Worm (Caenorhabditis elegans) whole organism, midembryonic: ENCODE results near the gene sumv-1.

ENCODE experiments used
- T22C8.4 ChIP-seq: fragments of 200-800 bp; sonication (Bioruptor generic); IDR thresholded peaks from 2 replicates; pipeline ENCODE4 v1.3.6; 2022; ENCODE audit warnings: missing genetic modification characterization, missing compliant biosample characterization
- cog-1 ChIP-seq: sonication (generic microtip); optimal IDR thresholded peaks from 2 replicates; lab custom pipeline; 2016; ENCODE audit warnings: missing genetic modification characterization, missing compliant biosample characterization
- tab-1 ChIP-seq: fragments of 200-800 bp; sonication (Bioruptor generic); IDR thresholded peaks from 2 replicates; pipeline ENCODE4 v1.3.6; 2022; ENCODE audit warnings: missing genetic modification characterization, missing compliant biosample characterization
- ztf-23 ChIP-seq: fragments of 200-800 bp; sonication (Bioruptor generic); IDR thresholded peaks from 2 replicates; pipeline ENCODE4 v1.3.6; 2022; ENCODE audit warnings: missing genetic modification reagents, missing genetic modification characterization, missing compliant biosample characterization

ce11 chrIII:5214162-5214561, 39.8 kb downstream of the sumv-1 start:
- TF ChIP-seq T22C8.4 (GFP tag; lab: Robert Waterston, UW), result no peak
- no peak for TF ChIP-seq cog-1
- no peak for TF ChIP-seq tab-1
- no peak for TF ChIP-seq ztf-23 (GFP tag; lab: Robert Waterston, UW)
